Worm (Caenorhabditis elegans): ENCODE measurements around the gene srw-1.

Gene srw-1

DNA sequence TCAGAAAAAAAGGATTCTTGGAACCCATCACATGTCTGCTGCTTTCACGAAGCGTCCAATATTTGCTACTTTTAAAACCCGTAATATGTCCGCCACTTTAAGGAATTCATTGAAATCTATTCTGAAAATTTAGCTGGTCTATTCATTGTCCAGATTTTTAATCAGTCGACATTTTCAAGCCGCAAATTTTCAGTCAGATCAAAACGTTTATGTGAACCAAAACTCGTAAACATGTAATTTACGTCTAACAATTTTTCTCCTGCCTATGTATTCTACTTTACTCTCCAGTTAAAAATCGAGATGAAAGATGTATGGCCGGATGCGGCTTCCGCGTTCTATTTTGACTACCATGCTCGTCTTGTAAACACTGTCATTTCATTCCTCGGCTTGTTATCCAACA, at the start of gene srw-1:
TSS of gene srw-1 (plus strand) at position 301 of the 400 bp plus-strand sequence.
- TF ChIP-seq elt-2 (tag; optimal IDR thresholded peaks at IDR 0.05) (peak; percentile 1), pha-4 (tag; optimal IDR thresholded peaks at IDR 0.05) (no peak)

- TF ChIP-seq elt-3 (tag; optimal IDR thresholded peaks at IDR 0.05) (no peak), ceh-28 (tag; optimal IDR thresholded peaks at IDR 0.05) (no peak), nhr-237 (tag; optimal IDR thresholded peaks at IDR 0.05) (no peak), tbx-2 (tag; optimal IDR thresholded peaks at IDR 0.05) (no peak), mml-1 (tag; optimal IDR thresholded peaks at IDR 0.05) (no peak), ceh-82 (tag; optimal IDR thresholded peaks at IDR 0.05) (no peak), ceh-9 (tag; optimal IDR thresholded peaks at IDR 0.05) (no peak), ceh-16 (tag; optimal IDR thresholded peaks at IDR 0.05) (no peak), fkh-2 (tag; optimal IDR thresholded peaks at IDR 0.05) (no peak), egl-27 (tag; optimal IDR thresholded peaks at IDR 0.05) (no peak), zag-1 (tag; optimal IDR thresholded peaks at IDR 0.05) (no peak)
Observed at ce11 chrV:15148800-15149199, 49.3 kb upstream of the srw-1 start, which contains the start of gene T09F5.1. Gene T09F5.1 (plus strand): TSS chrV:15149100.

DNA sequence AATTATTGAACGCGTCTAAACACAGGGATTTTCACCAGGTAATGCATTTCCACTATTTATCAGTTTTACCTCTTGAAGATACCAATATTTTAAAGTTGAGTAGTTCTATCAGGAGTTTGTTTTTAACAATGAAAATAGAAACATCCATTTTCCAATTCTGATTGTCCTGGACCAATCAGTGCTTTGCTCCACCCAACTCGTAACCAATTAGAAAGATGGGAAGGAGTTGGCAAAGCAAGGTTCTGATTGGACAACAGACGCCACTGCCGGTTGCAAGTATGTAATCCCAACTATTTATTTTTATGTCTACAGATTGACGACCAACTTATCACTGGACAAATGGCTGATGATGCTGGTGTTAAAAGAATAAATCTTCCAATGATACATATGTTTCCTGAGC, 47.9 kb upstream of the srw-1 start:
- TF ChIP-seq tbx-2 (tag; optimal IDR thresholded peaks at IDR 0.05) (no peak), nhr-23 (tag; optimal IDR thresholded peaks at IDR 0.05) (no peak), nfya-1 (tag; optimal IDR thresholded peaks at IDR 0.05; ENCODE audit: insufficient read depth) (peak; percentile 58), fkh-2 (tag; optimal IDR thresholded peaks at IDR 0.05) (no peak)

DNA sequence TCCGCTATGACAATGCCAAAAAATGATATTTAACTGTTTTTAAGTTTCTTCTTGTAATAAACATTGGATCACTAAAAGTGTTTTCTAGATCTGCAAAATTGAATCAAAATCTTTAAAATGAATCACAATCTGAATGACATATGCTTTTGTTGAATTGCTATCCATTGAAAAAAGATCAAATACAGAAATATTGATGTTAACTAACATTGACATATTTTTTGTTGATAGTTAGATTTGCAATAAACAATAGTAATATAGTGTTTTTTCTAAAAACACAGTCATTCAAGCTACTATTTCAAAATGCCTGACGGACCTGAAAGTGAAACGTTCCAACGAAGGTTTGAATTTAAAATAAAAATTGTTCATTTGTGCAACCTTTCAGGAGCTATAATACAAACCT, 47.4 kb upstream of the srw-1 start, which contains the start of gene T09F5.2:
TSS of gene T09F5.2 (plus strand) at position 301 of the 400 bp plus-strand sequence.
- TF ChIP-seq unc-39 (tag; optimal IDR thresholded peaks at IDR 0.05), result no peak
- no peak for TF ChIP-seq sea-2 (GFP tag; optimal IDR thresholded peaks at IDR 0.05)
- no peak for TF ChIP-seq daf-12 (tag; optimal IDR thresholded peaks at IDR 0.05)
- no peak for TF ChIP-seq nhr-237 (tag; optimal IDR thresholded peaks at IDR 0.05)
- TF ChIP-seq elt-3 (tag; optimal IDR thresholded peaks at IDR 0.05), result no peak
- no peak for TF ChIP-seq snpc-4 (tag; optimal IDR thresholded peaks at IDR 0.05)
- no peak for TF ChIP-seq pha-4 (tag; optimal IDR thresholded peaks at IDR 0.05)
- TF ChIP-seq nhr-12 (tag; optimal IDR thresholded peaks at IDR 0.05), result no peak
- TF ChIP-seq R02D3.7 (tag; optimal IDR thresholded peaks at IDR 0.05), result no peak
- no peak for TF ChIP-seq eor-1 (tag; optimal IDR thresholded peaks at IDR 0.05)
- TF ChIP-seq nhr-11 (tag; optimal IDR thresholded peaks at IDR 0.05), result no peak
- TF ChIP-seq ceh-82 (tag; optimal IDR thresholded peaks at IDR 0.05), result no peak
- no peak for TF ChIP-seq ama-1 (optimal IDR thresholded peaks at IDR 0.05)
- TF ChIP-seq ztf-4 (tag; optimal IDR thresholded peaks at IDR 0.05), result no peak
- TF ChIP-seq skn-1 (tag; optimal IDR thresholded peaks at IDR 0.05), result no peak
- no peak for TF ChIP-seq lin-15B (tag; optimal IDR thresholded peaks at IDR 0.05)
- no peak for TF ChIP-seq nhr-67 (tag; optimal IDR thresholded peaks at IDR 0.05)
- no peak for TF ChIP-seq egl-27 (tag; optimal IDR thresholded peaks at IDR 0.05)
- no peak for TF ChIP-seq lsy-12 (tag; optimal IDR thresholded peaks at IDR 0.05)

ce11 chrV:15152010-15152409, 46.0 kb upstream of the srw-1 start:
- TF ChIP-seq egl-27 (tag; optimal IDR thresholded peaks at IDR 0.05), result no peak
- TF ChIP-seq pqm-1 (tag; optimal IDR thresholded peaks at IDR 0.05), result no peak
- no peak for TF ChIP-seq daf-12 (tag; optimal IDR thresholded peaks at IDR 0.05)
- TF ChIP-seq skn-1 (tag; optimal IDR thresholded peaks at IDR 0.05), result no peak
- TF ChIP-seq mdl-1 (tag; optimal IDR thresholded peaks at IDR 0.05), result no peak
- no peak for TF ChIP-seq nhr-43 (tag; optimal IDR thresholded peaks at IDR 0.05; ENCODE audit: poor library complexity, severe bottlenecking)
- TF ChIP-seq fkh-10 (GFP tag; optimal IDR thresholded peaks at IDR 0.05), result no peak
- no peak for TF ChIP-seq nhr-11 (tag; optimal IDR thresholded peaks at IDR 0.05)
- TF ChIP-seq nhr-237 (tag; optimal IDR thresholded peaks at IDR 0.05), result no peak
- no peak for TF ChIP-seq elt-2 (tag; optimal IDR thresholded peaks at IDR 0.05)
- TF ChIP-seq aly-2 (tag; optimal IDR thresholded peaks at IDR 0.05), result no peak
- no peak for TF ChIP-seq unc-39 (tag; optimal IDR thresholded peaks at IDR 0.05)
- TF ChIP-seq sea-2 (GFP tag; optimal IDR thresholded peaks at IDR 0.05), result no peak
- TF ChIP-seq fkh-2 (tag; optimal IDR thresholded peaks at IDR 0.05), result no peak
- no peak for TF ChIP-seq eor-1 (tag; optimal IDR thresholded peaks at IDR 0.05)
- TF ChIP-seq ceh-82 (tag; optimal IDR thresholded peaks at IDR 0.05), result no peak
- TF ChIP-seq mml-1 (tag; optimal IDR thresholded peaks at IDR 0.05), result no peak
- no peak for TF ChIP-seq nhr-25 (tag; optimal IDR thresholded peaks at IDR 0.05)
- TF ChIP-seq ceh-28 (tag; optimal IDR thresholded peaks at IDR 0.05), result no peak
- TF ChIP-seq ama-1 (optimal IDR thresholded peaks at IDR 0.05), result no peak

All from whole organism, L3 larva.